Fruit fly (Drosophila melanogaster) whole organism, prepupa: ENCODE data around the gene CG13989.
A peak's percentile ranks its signal among the peaks of the same experiment; 100 is the strongest.

ENCODE experiments used
- CG11294 ChIP-seq: fragments of 200-800 bp; sonication (Bioruptor generic); IDR thresholded peaks from 2 replicates; pipeline ENCODE4 v1.3.6; 2022; ENCODE audit warnings: missing biosample characterization, missing genetic modification characterization
- CG3032 ChIP-seq: fragments of 200-800 bp; optimal IDR thresholded peaks from 2 replicates; lab custom pipeline; 2019; ENCODE audit warnings: missing biosample characterization, mild to moderate bottlenecking, missing genetic modification characterization, moderate library complexity
- CG32006 ChIP-seq: fragments of 200-800 bp; sonication (Bioruptor generic); optimal IDR thresholded peaks from 3 replicates; lab custom pipeline; 2017; ENCODE audit warnings: missing biosample characterization, mild to moderate bottlenecking, missing genetic modification characterization
- CG34406 ChIP-seq: fragments of 200-800 bp; sonication (Bioruptor generic); optimal IDR thresholded peaks from 3 replicates; lab custom pipeline; 2016; ENCODE audit warnings: missing biosample characterization, missing genetic modification characterization
- CG8319 ChIP-seq: fragments of 200-800 bp; sonication (Bioruptor generic); optimal IDR thresholded peaks from 3 replicates; lab custom pipeline; 2016; ENCODE audit warnings: missing biosample characterization, missing genetic modification characterization
- Eip78C ChIP-seq: fragments of 200-800 bp; sonication (Bioruptor generic); peaks from one replicate; lab custom pipeline; 2016; ENCODE audit warnings: missing biosample characterization, missing genetic modification characterization
- Ets96B ChIP-seq: fragments of 200-800 bp; optimal IDR thresholded peaks from 2 replicates; lab custom pipeline; 2019; ENCODE audit warnings: missing biosample characterization, mild to moderate bottlenecking, missing genetic modification characterization, moderate library complexity
- Hr38 ChIP-seq: sonication (Bioruptor generic); optimal IDR thresholded peaks from 2 replicates; lab custom pipeline; 2016; ENCODE audit warnings: missing biosample characterization, missing genetic modification characterization
- Hr39 ChIP-seq: fragments of 200-800 bp; sonication (Bioruptor generic); optimal IDR thresholded peaks from 2 replicates; lab custom pipeline; 2016; ENCODE audit warnings: missing biosample characterization, missing genetic modification characterization
- Lpt ChIP-seq: fragments of 200-800 bp; sonication (Bioruptor generic); optimal IDR thresholded peaks from 3 replicates; lab custom pipeline; 2016; ENCODE audit warnings: missing biosample characterization, missing genetic modification characterization
- OdsH ChIP-seq: fragments of 200-800 bp; sonication (Bioruptor generic); optimal IDR thresholded peaks from 3 replicates; lab custom pipeline; 2016; ENCODE audit warnings: missing biosample characterization, missing genetic modification characterization
- dac ChIP-seq: fragments of 200-800 bp; sonication (Bioruptor generic); optimal IDR thresholded peaks from 2 replicates; lab custom pipeline; 2017; ENCODE audit warnings: missing biosample characterization, mild to moderate bottlenecking, missing genetic modification characterization
- vri ChIP-seq: fragments of 200-800 bp; sonication (Bioruptor generic); optimal IDR thresholded peaks from 3 replicates; lab custom pipeline; 2016; ENCODE audit warnings: missing biosample characterization, mild to moderate bottlenecking, missing genetic modification characterization

DNA sequence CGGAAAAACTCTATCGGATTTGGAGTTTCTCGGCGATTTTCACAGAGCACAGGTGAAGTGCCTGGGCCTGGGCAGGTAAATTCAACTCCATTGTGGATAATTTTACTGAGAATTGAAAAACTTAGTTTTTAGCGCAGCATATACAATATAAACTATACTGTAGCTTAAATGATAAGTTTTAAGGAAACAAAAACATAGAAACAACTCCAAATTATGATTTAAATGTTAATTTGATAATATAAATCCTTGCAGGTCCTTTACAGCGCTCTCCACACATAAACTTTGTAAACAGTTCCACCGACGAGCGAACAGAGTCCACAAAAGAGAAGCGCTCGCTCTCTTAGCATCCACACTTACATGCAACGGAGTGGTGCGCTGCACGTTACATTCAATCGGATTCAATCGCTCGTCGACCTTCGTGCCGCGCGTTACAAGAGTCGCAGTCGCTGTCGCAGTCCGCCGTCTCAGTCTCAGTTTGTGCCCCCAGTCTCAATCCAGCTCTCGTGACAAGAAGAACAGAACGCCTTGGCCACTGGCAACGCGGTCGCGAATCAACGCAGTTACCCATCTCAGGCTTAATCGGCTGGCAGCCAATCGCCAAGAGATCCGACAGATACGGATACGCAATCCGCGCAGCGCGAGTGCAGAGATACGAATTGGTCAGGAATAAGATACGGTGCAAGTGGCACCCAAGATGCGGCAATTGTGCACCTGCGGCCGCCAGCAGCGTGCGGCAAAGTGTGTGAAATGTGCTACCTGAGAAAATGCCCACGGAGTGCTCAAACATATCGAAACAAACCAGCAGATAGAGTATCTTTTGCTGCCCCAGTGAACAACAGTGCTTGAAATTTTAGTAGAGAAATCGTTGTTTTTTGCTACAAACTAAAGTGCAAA is 18.8 kb downstream of the CG13989 start, which contains the start of gene smal:
- TF ChIP-seq dac (GFP tag; lab: Kevin White, UChicago) (no peak), vri (GFP tag; lab: Kevin White, UChicago) (no peak), CG3032 (no peak), Hr38 (no peak), Ets96B (no peak), Lpt (GFP tag; lab: Kevin White, UChicago) (no peak), CG34406 (GFP tag; lab: Kevin White, UChicago) (no peak), OdsH (GFP tag; lab: Kevin White, UChicago) (no peak), CG32006 (no peak), Eip78C (GFP tag; lab: Kevin White, UChicago) (peak; percentile 82), Hr39 (GFP tag; lab: Kevin White, UChicago) (no peak), CG11294 (no peak), CG8319 (no peak)
